Worm (Caenorhabditis elegans) whole organism, L1 larva: ENCODE data around the gene F08F3.8.

Experiments
- C34B4.2 ChIP-seq: sonication (generic microtip); optimal IDR thresholded peaks from 2 replicates; lab custom pipeline; 2017; ENCODE audit warnings: mild to moderate bottlenecking, missing genetic modification characterization, missing compliant biosample characterization
- Y116A8C.19 ChIP-seq: sonication (generic microtip); optimal IDR thresholded peaks from 2 replicates; lab custom pipeline; 2016; ENCODE audit warnings: missing compliant biosample characterization, missing genetic modification characterization, borderline replicate concordance
- aha-1 ChIP-seq: fragments of 150-350 bp; optimal IDR thresholded peaks from 2 replicates; lab custom pipeline; 2014; ENCODE audit warnings: missing biosample characterization, missing genetic modification characterization
- ama-1 ChIP-seq: fragments of 150-350 bp; optimal IDR thresholded peaks from 2 replicates; lab custom pipeline; 2014
- ceh-82 ChIP-seq, 3 experiments: fragments of 150-350 bp in 1 of 3; sonication (generic microtip) in 2 of 3; optimal IDR thresholded peaks; 2 replicates each; lab custom pipeline; 2014 to 2017; ENCODE audit warnings: missing biosample characterization in 3 of 3, missing genetic modification characterization in 3 of 3
- ceh-90 ChIP-seq: sonication (generic microtip); optimal IDR thresholded peaks from 2 replicates; lab custom pipeline; 2016; ENCODE audit warnings: missing genetic modification characterization, missing compliant biosample characterization
- ces-1 ChIP-seq: fragments of 150-350 bp; optimal IDR thresholded peaks from 2 replicates; lab custom pipeline; 2014; ENCODE audit warnings: missing biosample characterization, missing genetic modification reagents, missing genetic modification characterization
- dpl-1 ChIP-seq, 3 experiments: fragments of 150-350 bp in 2 of 3; sonication (generic microtip) in 1 of 3; optimal IDR thresholded peaks; 2 replicates each; lab custom pipeline; 2014 to 2017; ENCODE audit warnings: missing biosample characterization in 3 of 3, missing genetic modification characterization in 3 of 3, missing genetic modification reagents in 3 of 3
- dsc-1 ChIP-seq: sonication (generic microtip); optimal IDR thresholded peaks from 2 replicates; lab custom pipeline; 2016; ENCODE audit warnings: mild to moderate bottlenecking, missing genetic modification characterization, missing compliant biosample characterization
- egl-13 ChIP-seq: sonication (generic microtip); optimal IDR thresholded peaks from 2 replicates; lab custom pipeline; 2016; ENCODE audit warnings: missing genotype, missing genetic modification reagents, missing genetic modification characterization, missing compliant biosample characterization
- elt-3 ChIP-seq, 6 experiments: fragments of 150-350 bp in 1 of 6; sonication (generic microtip); optimal IDR thresholded peaks; 2 replicates each; lab custom pipeline; 2017 to 2018; ENCODE audit warnings: missing biosample characterization in 6 of 6, missing genetic modification characterization in 6 of 6, inconsistent platforms in 1 of 6
- fkh-4 ChIP-seq: sonication (generic microtip); optimal IDR thresholded peaks from 2 replicates; lab custom pipeline; 2016; ENCODE audit warnings: missing compliant biosample characterization, missing genetic modification characterization, borderline replicate concordance
- fkh-8 ChIP-seq: sonication (generic microtip); optimal IDR thresholded peaks from 2 replicates; lab custom pipeline; 2016; ENCODE audit warnings: mild to moderate bottlenecking, missing genetic modification characterization, missing compliant biosample characterization
- hlh-4 ChIP-seq: sonication (generic microtip); optimal IDR thresholded peaks from 2 replicates; lab custom pipeline; 2016; ENCODE audit warnings: mild to moderate bottlenecking, missing genetic modification characterization, missing compliant biosample characterization
- isw-1 ChIP-seq: fragments of 200-800 bp; sonication (Bioruptor generic); IDR thresholded peaks from 2 replicates; pipeline ENCODE4 v1.3.6; 2022; ENCODE audit warnings: missing genetic modification characterization, missing compliant biosample characterization
- jun-1 ChIP-seq: fragments of 150-350 bp; optimal IDR thresholded peaks from 2 replicates; lab custom pipeline; 2014; ENCODE audit warnings: missing biosample characterization, missing genetic modification reagents, missing genetic modification characterization
- lin-14 ChIP-seq: fragments of 200-800 bp; sonication (Bioruptor generic); optimal IDR thresholded peaks from 2 replicates; lab custom pipeline; 2018; ENCODE audit warnings: mild to moderate bottlenecking, missing genetic modification characterization, moderate library complexity, missing compliant biosample characterization
- lin-35 ChIP-seq, 2 experiments: fragments of 150-350 bp; optimal IDR thresholded peaks; 2 replicates each; lab custom pipeline; 2014; ENCODE audit warnings: missing biosample characterization in 2 of 2, missing genetic modification characterization in 2 of 2, missing genetic modification reagents in 2 of 2
- lin-39 ChIP-seq: fragments of 150-350 bp; optimal IDR thresholded peaks from 2 replicates; lab custom pipeline; 2014; ENCODE audit warnings: missing biosample characterization, missing genetic modification reagents, missing genetic modification characterization
- mab-9 ChIP-seq: fragments of 200-800 bp; sonication (Bioruptor generic); IDR thresholded peaks from 2 replicates; pipeline ENCODE4 v1.3.6; 2022; ENCODE audit warnings: missing genetic modification reagents, missing genetic modification characterization, missing compliant biosample characterization
- mdl-1 ChIP-seq, 2 experiments: fragments of 150-350 bp; optimal IDR thresholded peaks; 2 replicates each; lab custom pipeline; 2014 to 2017; ENCODE audit warnings: missing biosample characterization in 2 of 2, missing genetic modification characterization in 2 of 2, inconsistent platforms in 1 of 2
- nhr-11 ChIP-seq: fragments of 150-350 bp; optimal IDR thresholded peaks from 2 replicates; lab custom pipeline; 2014; ENCODE audit warnings: missing biosample characterization, missing genetic modification characterization
- nhr-20 ChIP-seq: sonication (generic microtip); optimal IDR thresholded peaks from 2 replicates; lab custom pipeline; 2016; ENCODE audit warnings: mild to moderate bottlenecking, missing genetic modification characterization, missing compliant biosample characterization
- nhr-237 ChIP-seq: fragments of 150-350 bp; optimal IDR thresholded peaks from 2 replicates; lab custom pipeline; 2014; ENCODE audit warnings: missing biosample characterization, missing genetic modification characterization
- nhr-71 ChIP-seq: sonication (generic microtip); optimal IDR thresholded peaks from 2 replicates; lab custom pipeline; 2016; ENCODE audit warnings: mild to moderate bottlenecking, missing genetic modification characterization, moderate library complexity, missing compliant biosample characterization
- nhr-76 ChIP-seq: sonication (generic microtip); optimal IDR thresholded peaks from 2 replicates; lab custom pipeline; 2017; ENCODE audit warnings: missing biosample characterization, missing genetic modification characterization
- nhr-84 ChIP-seq: sonication (generic microtip); optimal IDR thresholded peaks from 2 replicates; lab custom pipeline; 2017; ENCODE audit warnings: missing biosample characterization, missing genetic modification characterization
- nhr-90 ChIP-seq: sonication (generic microtip); optimal IDR thresholded peaks from 2 replicates; lab custom pipeline; 2016; ENCODE audit warnings: mild to moderate bottlenecking, missing genetic modification characterization, missing compliant biosample characterization; ENCODE audit not compliant: poor library complexity
- pax-3 ChIP-seq: fragments of 200-800 bp; sonication (Bioruptor generic); optimal IDR thresholded peaks from 2 replicates; lab custom pipeline; 2018; ENCODE audit warnings: mild to moderate bottlenecking, missing genetic modification characterization, moderate library complexity, missing compliant biosample characterization
- rnt-1 ChIP-seq: sonication (generic microtip); optimal IDR thresholded peaks from 2 replicates; lab custom pipeline; 2016; ENCODE audit warnings: mild to moderate bottlenecking, missing genetic modification characterization, moderate library complexity, missing compliant biosample characterization
- skn-1 ChIP-seq: fragments of 150-350 bp; optimal IDR thresholded peaks from 2 replicates; lab custom pipeline; 2014; ENCODE audit warnings: missing biosample characterization, missing genetic modification characterization
- snpc-4 ChIP-seq: fragments of 150-350 bp; optimal IDR thresholded peaks from 2 replicates; lab custom pipeline; 2014; ENCODE audit warnings: missing biosample characterization, missing genetic modification characterization
- snu-23 ChIP-seq: sonication (generic microtip); optimal IDR thresholded peaks from 2 replicates; lab custom pipeline; 2016; ENCODE audit warnings: missing genetic modification characterization, missing compliant biosample characterization
- sptf-1 ChIP-seq: fragments of 150-350 bp; optimal IDR thresholded peaks from 2 replicates; lab custom pipeline; 2014; ENCODE audit warnings: missing biosample characterization, missing genetic modification characterization
- swsn-7 ChIP-seq: sonication (generic microtip); optimal IDR thresholded peaks from 2 replicates; lab custom pipeline; 2016; ENCODE audit warnings: missing genetic modification characterization, missing compliant biosample characterization
- tlp-1 ChIP-seq: fragments of 150-350 bp; optimal IDR thresholded peaks from 2 replicates; lab custom pipeline; 2014; ENCODE audit warnings: missing biosample characterization, missing genetic modification characterization
- unc-130 ChIP-seq: fragments of 150-350 bp; optimal IDR thresholded peaks from 2 replicates; lab custom pipeline; 2017; ENCODE audit warnings: missing biosample characterization, missing genetic modification characterization, inconsistent platforms
- unc-62 ChIP-seq: fragments of 150-350 bp; optimal IDR thresholded peaks from 2 replicates; lab custom pipeline; 2014; ENCODE audit warnings: missing biosample characterization, missing genetic modification reagents, missing genetic modification characterization
- unc-98 ChIP-seq: fragments of 200-800 bp; sonication (Bioruptor generic); IDR thresholded peaks from 2 replicates; pipeline ENCODE4 v1.3.6; 2022; ENCODE audit warnings: missing genetic modification characterization, missing compliant biosample characterization
- zag-1 ChIP-seq: fragments of 150-350 bp; optimal IDR thresholded peaks from 2 replicates; lab custom pipeline; 2014; ENCODE audit warnings: missing biosample characterization, missing genetic modification characterization
- zip-4 ChIP-seq: fragments of 200-800 bp; sonication (Bioruptor generic); optimal IDR thresholded peaks from 2 replicates; lab custom pipeline; 2018; ENCODE audit warnings: mild to moderate bottlenecking, missing genetic modification characterization, moderate library complexity, missing compliant biosample characterization
- ztf-11 ChIP-seq, 2 experiments: sonication (generic microtip); optimal IDR thresholded peaks; 2 replicates each; lab custom pipeline; 2016 to 2017; ENCODE audit warnings: missing genetic modification characterization in 2 of 2, missing biosample characterization in 1 of 2, missing compliant biosample characterization in 1 of 2
- ztf-4 ChIP-seq: fragments of 150-350 bp; optimal IDR thresholded peaks from 2 replicates; lab custom pipeline; 2014; ENCODE audit warnings: missing biosample characterization, missing genetic modification characterization

Gene F08F3.8

ce11 chrV:5447057-5447456 lies 14.7 kb upstream of the F08F3.8 start:
- TF ChIP-seq jun-1 (no peak), fkh-4 (tag; lab: Kevin White, UChicago) (peak; percentile 63), dsc-1 (peak; percentile 89)
- TF ChIP-seq, all 84 proteins: peak for 2

ce11 chrV:5445839-5446238 lies 13.4 kb upstream of the F08F3.8 start, which contains the start of gene F08F3.1:
Gene F08F3.1, plus strand, starts transcription at chrV:5446139.
- TF ChIP-seq ceh-90 (tag; lab: Kevin White, UChicago), result no peak
- TF ChIP-seq fkh-4 (tag; lab: Kevin White, UChicago), result no peak
- no peak for TF ChIP-seq ceh-82 (tag; optimal IDR thresholded peaks at IDR 0.05; lab: Kevin White, UChicago)
- no peak for TF ChIP-seq unc-98 (GFP tag; lab: Robert Waterston, UW)
- no peak for TF ChIP-seq unc-62
- no peak for TF ChIP-seq Y116A8C.19 (tag; lab: Kevin White, UChicago)
- no peak for TF ChIP-seq snpc-4 (tag; lab: Kevin White, UChicago)
- TF ChIP-seq mdl-1 (tag; optimal IDR thresholded peaks at IDR 0.05; lab: Kevin White, UChicago), result no peak

DNA sequence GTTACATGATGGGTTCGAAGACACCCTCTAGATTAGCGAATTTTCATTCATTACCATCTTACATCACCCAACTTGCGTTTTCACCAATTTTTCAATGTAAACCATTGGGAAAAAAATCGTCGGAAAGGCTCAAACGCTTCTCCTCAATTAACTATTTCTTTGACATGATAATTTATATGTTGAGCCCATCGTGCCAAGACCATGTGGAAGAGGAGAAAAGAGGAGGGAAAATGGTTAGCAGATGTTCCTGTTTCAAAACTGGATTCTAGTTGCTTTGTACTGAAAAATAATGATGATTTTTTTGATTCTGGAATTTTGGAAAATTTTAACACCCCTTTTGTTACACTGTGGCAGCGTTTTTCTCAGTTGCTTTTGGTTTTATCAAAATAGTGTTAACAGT lies 11.6 kb upstream of the F08F3.8 start:
- TF ChIP-seq fkh-4 (tag; lab: Kevin White, UChicago) (peak; percentile 19), dsc-1 (peak; percentile 56), lin-35 (GFP tag; optimal IDR thresholded peaks at IDR 0.05; lab: Kevin White, UChicago) (no peak)

DNA sequence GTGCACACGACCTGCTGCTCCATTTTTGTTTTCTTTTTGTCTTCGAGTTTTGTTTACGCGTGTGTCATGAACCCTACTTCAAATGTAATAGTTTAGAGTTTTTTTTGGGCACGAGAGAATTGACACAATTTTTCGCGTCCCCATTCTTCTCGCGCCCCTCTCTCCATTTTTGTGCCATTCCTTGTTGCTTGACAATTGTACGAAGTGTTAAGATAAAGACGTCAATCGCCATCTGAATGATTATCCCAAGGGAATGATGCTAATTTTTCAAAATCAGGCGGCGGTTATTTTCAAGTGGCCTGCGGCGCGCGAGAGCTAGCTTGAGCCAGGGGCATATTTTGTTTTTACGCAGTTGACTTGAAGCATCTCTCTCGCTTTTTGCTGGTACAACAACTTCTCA lies 10.0 kb upstream of the F08F3.8 start:
- TF ChIP-seq dpl-1 (GFP tag; optimal IDR thresholded peaks at IDR 0.05; lab: Kevin White, UChicago), result no peak
- TF ChIP-seq lin-39, result no peak
- no peak for TF ChIP-seq nhr-237 (tag; lab: Kevin White, UChicago)
- TF ChIP-seq elt-3 (tag; optimal IDR thresholded peaks at IDR 0.05; lab: Kevin White, UChicago), result no peak
- TF ChIP-seq ztf-4 (tag; lab: Kevin White, UChicago), result no peak
- TF ChIP-seq snu-23, result no peak
- TF ChIP-seq aha-1 (tag; lab: Kevin White, UChicago), result no peak
- peak; percentile 28 for TF ChIP-seq lin-14 (GFP tag; lab: Kevin White, UChicago)
- no peak for TF ChIP-seq unc-130 (tag; lab: Kevin White, UChicago)
- 0 out of 2 replicates have a peak, but pooled peaks have one; percentile 11 for TF ChIP-seq mab-9 (GFP tag; lab: Robert Waterston, UW)

DNA sequence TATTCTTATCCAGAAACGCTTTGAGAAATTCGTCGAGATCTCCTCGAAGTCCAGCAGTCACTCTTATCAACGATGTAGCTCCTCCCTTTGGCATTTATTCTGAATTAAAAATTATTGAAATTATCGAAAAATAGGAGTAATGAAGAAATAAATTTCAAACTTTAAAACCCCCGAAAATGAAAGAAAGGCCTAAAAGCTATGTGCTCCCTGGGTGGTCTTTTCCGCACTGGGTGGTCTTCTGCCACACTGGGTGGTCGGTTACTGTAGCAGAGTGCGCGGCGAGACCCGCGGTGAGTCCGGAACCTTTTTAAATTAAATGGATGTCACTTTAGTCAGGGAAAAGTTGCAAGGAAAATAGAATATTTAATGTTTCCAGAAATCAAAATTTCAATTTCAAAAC lies 6.7 kb upstream of the F08F3.8 start, which contains the start of gene snpc-1.3:
snpc-1.3 (minus strand) TSS at position 101 of the 400 bp plus-strand sequence.
- TF ChIP-seq zip-4 (no peak), nhr-20 (no peak), rnt-1 (tag; lab: Kevin White, UChicago) (no peak), snpc-4 (tag; lab: Kevin White, UChicago) (no peak), fkh-4 (tag; lab: Kevin White, UChicago) (no peak), isw-1 (no peak), ceh-90 (tag; lab: Kevin White, UChicago) (no peak), skn-1 (tag; lab: Kevin White, UChicago) (no peak), lin-35 (GFP tag; optimal IDR thresholded peaks at IDR 0.05; lab: Kevin White, UChicago) (no peak), nhr-71 (tag; lab: Kevin White, UChicago) (no peak), nhr-76 (no peak), ama-1 (lab: Kevin White, UChicago) (no peak)

ce11 chrV:5433020-5433419 lies 621 bp upstream of the F08F3.8 start, which contains the start of gene acl-6:
Gene acl-6, plus strand, starts transcription at chrV:5433386.
- TF ChIP-seq pax-3 (tag; lab: Kevin White, UChicago), result no peak
- TF ChIP-seq unc-130 (tag; lab: Kevin White, UChicago), result no peak
- peak; percentile 64 for TF ChIP-seq nhr-90 (tag; lab: Kevin White, UChicago)
- TF ChIP-seq lin-14 (GFP tag; lab: Kevin White, UChicago), result peak; percentile 59
- TF ChIP-seq unc-98 (GFP tag; lab: Robert Waterston, UW), result no peak
- TF ChIP-seq nhr-84 (tag; lab: Kevin White, UChicago), result no peak
- TF ChIP-seq hlh-4, result no peak
- TF ChIP-seq egl-13 (tag; lab: Kevin White, UChicago), result no peak
- no peak for TF ChIP-seq ama-1 (lab: Kevin White, UChicago)
- TF ChIP-seq tlp-1 (tag; lab: Kevin White, UChicago), result no peak
- TF ChIP-seq fkh-8 (tag; lab: Kevin White, UChicago), result no peak
- TF ChIP-seq swsn-7, result peak; percentile 11
- no peak for TF ChIP-seq zag-1 (tag; lab: Kevin White, UChicago)
- no peak for TF ChIP-seq ces-1
- TF ChIP-seq ztf-11 (tag; optimal IDR thresholded peaks at IDR 0.05; lab: Kevin White, UChicago), result no peak
- no peak for TF ChIP-seq unc-62
- TF ChIP-seq C34B4.2 (tag; lab: Kevin White, UChicago), result no peak
- no peak for TF ChIP-seq sptf-1 (tag; lab: Kevin White, UChicago)
- no peak for TF ChIP-seq nhr-11 (tag; lab: Kevin White, UChicago)
- TF ChIP-seq aha-1 (tag; lab: Kevin White, UChicago), result no peak
